Fruit fly (Drosophila melanogaster) whole organism, embryonic: ENCODE measurements around the gene Bro.

Experiments used
- Antp ChIP-seq: fragments of 200-800 bp; sonication (Bioruptor generic); optimal IDR thresholded peaks from 3 replicates; lab custom pipeline; 2016; ENCODE audit warnings: missing biosample characterization, missing genetic modification characterization
- BEAF-32 ChIP-seq: fragments of 200-800 bp; sonication (Bioruptor generic); optimal IDR thresholded peaks from 3 replicates; lab custom pipeline; 2017; ENCODE audit warnings: missing biosample characterization, missing genetic modification characterization, mild to moderate bottlenecking, moderate library complexity, missing genetic modification reagents
- CG10321 ChIP-seq: fragments of 200-800 bp; sonication (Bioruptor generic); IDR thresholded peaks from 2 replicates; pipeline ENCODE4 v1.3.6; 2022; ENCODE audit warnings: missing biosample characterization, missing genetic modification characterization
- CG11723 ChIP-seq: fragments of 200-800 bp; sonication (Bioruptor generic); optimal IDR thresholded peaks from 2 replicates; lab custom pipeline; 2017; ENCODE audit warnings: missing biosample characterization, mild to moderate bottlenecking, missing genetic modification characterization
- CG13296 ChIP-seq: fragments of 200-800 bp; sonication (Bioruptor generic); optimal IDR thresholded peaks from 3 replicates; lab custom pipeline; 2018; ENCODE audit warnings: missing biosample characterization, mild to moderate bottlenecking, missing genetic modification characterization
- CG1647 ChIP-seq: fragments of 200-800 bp; sonication (Bioruptor generic); optimal IDR thresholded peaks from 3 replicates; lab custom pipeline; 2016; ENCODE audit warnings: missing biosample characterization, missing genetic modification characterization
- CG17359 ChIP-seq: fragments of 200-800 bp; sonication (Bioruptor generic); optimal IDR thresholded peaks from 3 replicates; lab custom pipeline; 2018; ENCODE audit warnings: missing biosample characterization, mild to moderate bottlenecking, missing genetic modification characterization, moderate library complexity
- CG17385 ChIP-seq: fragments of 200-800 bp; sonication (Bioruptor generic); optimal IDR thresholded peaks from 3 replicates; lab custom pipeline; 2018; ENCODE audit warnings: missing biosample characterization, mild to moderate bottlenecking, missing genetic modification characterization
- CG18262 ChIP-seq: fragments of 200-800 bp; optimal IDR thresholded peaks from 3 replicates; lab custom pipeline; 2019; ENCODE audit warnings: missing biosample characterization, mild to moderate bottlenecking, missing genetic modification characterization, moderate library complexity
- CG1832 ChIP-seq: fragments of 200-800 bp; sonication (Bioruptor generic); optimal IDR thresholded peaks from 2 replicates; lab custom pipeline; 2017; ENCODE audit warnings: missing biosample characterization, mild to moderate bottlenecking, missing genetic modification characterization, inconsistent platforms
- CG18599 ChIP-seq: fragments of 200-800 bp; sonication (Bioruptor generic); optimal IDR thresholded peaks from 3 replicates; lab custom pipeline; 2017; ENCODE audit warnings: missing biosample characterization, missing genetic modification characterization, mild to moderate bottlenecking, moderate library complexity, missing genetic modification reagents
- CG2678 ChIP-seq: fragments of 200-800 bp; sonication (Bioruptor generic); optimal IDR thresholded peaks from 3 replicates; lab custom pipeline; 2019; ENCODE audit warnings: missing biosample characterization, mild to moderate bottlenecking, missing genetic modification characterization, moderate library complexity
- CG33213 ChIP-seq: fragments of 200-800 bp; sonication (Bioruptor generic); optimal IDR thresholded peaks from 3 replicates; lab custom pipeline; 2016; ENCODE audit warnings: missing biosample characterization, missing genetic modification characterization
- CG34224 ChIP-seq: fragments of 200-800 bp; sonication (Bioruptor generic); IDR thresholded peaks from 3 replicates; pipeline ENCODE4 v1.3.6; 2022; ENCODE audit warnings: missing biosample characterization, missing genetic modification characterization; ENCODE audit not compliant: partially characterized antibody
- CG3726 ChIP-seq: fragments of 200-800 bp; sonication (Bioruptor generic); IDR thresholded peaks from 3 replicates; pipeline ENCODE4, ENCODE4 v1.3.6; 2022; ENCODE audit warnings: missing biosample characterization, missing genetic modification characterization
- CG6689 ChIP-seq: fragments of 200-800 bp; sonication (Bioruptor generic); IDR thresholded peaks from 2 replicates; pipeline ENCODE4 v1.3.6; 2022; ENCODE audit warnings: missing biosample characterization, missing genetic modification characterization
- CG7987 ChIP-seq: fragments of 200-800 bp; sonication (Bioruptor generic); optimal IDR thresholded peaks from 2 replicates; lab custom pipeline; 2018; ENCODE audit warnings: missing biosample characterization, mild to moderate bottlenecking, missing genetic modification characterization, moderate library complexity
- CG8290 ChIP-seq, 3 experiments: fragments of 200-800 bp; sonication (Bioruptor generic); optimal IDR thresholded peaks; 2 replicates each; lab custom pipeline; 2016 to 2019; ENCODE audit warnings: missing biosample characterization in 3 of 3, missing genetic modification characterization in 3 of 3, mild to moderate bottlenecking in 2 of 3, moderate library complexity in 1 of 3
- CG8359 ChIP-seq: fragments of 200-800 bp; sonication (Bioruptor generic); optimal IDR thresholded peaks from 2 replicates; lab custom pipeline; 2017; ENCODE audit warnings: missing biosample characterization, mild to moderate bottlenecking, missing genetic modification characterization, borderline replicate concordance
- CHES-1-like ChIP-seq: fragments of 200-800 bp; sonication (Bioruptor generic); optimal IDR thresholded peaks from 2 replicates; lab custom pipeline; 2016; ENCODE audit warnings: missing biosample characterization, missing genetic modification characterization
- D19B ChIP-seq: fragments of 200-800 bp; sonication (Bioruptor generic); optimal IDR thresholded peaks from 2 replicates; lab custom pipeline; 2017; ENCODE audit warnings: missing biosample characterization, mild to moderate bottlenecking, missing genetic modification characterization
- Drgx ChIP-seq: fragments of 200-800 bp; sonication (Bioruptor generic); IDR thresholded peaks from 2 replicates; pipeline ENCODE4 v1.3.6; 2022; ENCODE audit warnings: missing biosample characterization, missing genetic modification characterization
- Gug ChIP-seq: fragments of 200-800 bp; sonication (Bioruptor generic); IDR thresholded peaks from 4 replicates; pipeline ENCODE4 v1.3.6; 2022; ENCODE audit warnings: missing biosample characterization, missing genetic modification characterization
- Hey ChIP-seq: fragments of 200-800 bp; sonication (Bioruptor generic); optimal IDR thresholded peaks from 3 replicates; lab custom pipeline; 2018; ENCODE audit warnings: missing biosample characterization, mild to moderate bottlenecking, missing genetic modification characterization
- Hr3 ChIP-seq: fragments of 200-800 bp; sonication (Bioruptor generic); optimal IDR thresholded peaks from 3 replicates; lab custom pipeline; 2016; ENCODE audit warnings: missing biosample characterization, missing genetic modification characterization
- Hr51 ChIP-seq, 2 experiments: fragments of 200-800 bp; sonication (Bioruptor generic); optimal IDR thresholded peaks; 2 replicates in 1 of 2; 3 replicates in 1 of 2; lab custom pipeline; 2016 to 2018; ENCODE audit warnings: missing biosample characterization in 2 of 2, missing genetic modification characterization in 2 of 2, mild to moderate bottlenecking in 1 of 2, moderate library complexity in 1 of 2
- Hr78 ChIP-seq, 2 experiments: fragments of 200-800 bp in 1 of 2; fragments of >200 bp in 1 of 2; sonication (Bioruptor generic) in 1 of 2; optimal IDR thresholded peaks; 2 replicates each; lab custom pipeline; 2017 to 2019; ENCODE audit warnings: missing biosample characterization in 2 of 2, missing genetic modification characterization in 2 of 2, mild to moderate bottlenecking in 1 of 2, moderate library complexity in 1 of 2
- Mad ChIP-seq: fragments of 200-800 bp; sonication (Bioruptor generic); optimal IDR thresholded peaks from 2 replicates; lab custom pipeline; 2016; ENCODE audit warnings: missing biosample characterization, missing genetic modification characterization
- Nf-YA ChIP-seq: fragments of 200-800 bp; sonication (Bioruptor generic); IDR thresholded peaks from 2 replicates; pipeline ENCODE4 v1.3.6; 2022; ENCODE audit warnings: missing biosample characterization, missing genetic modification characterization
- Oaz ChIP-seq: fragments of 200-800 bp; sonication (Bioruptor generic); IDR thresholded peaks from 2 replicates; pipeline ENCODE4 v1.3.6; 2022; ENCODE audit warnings: missing biosample characterization, missing genetic modification characterization
- Oli ChIP-seq: fragments of 200-800 bp; sonication (Bioruptor generic); optimal IDR thresholded peaks from 2 replicates; lab custom pipeline; 2018; ENCODE audit warnings: missing biosample characterization, mild to moderate bottlenecking, missing genetic modification characterization, moderate library complexity
- ara ChIP-seq: fragments of 200-800 bp; sonication (Bioruptor generic); IDR thresholded peaks from 2 replicates; pipeline ENCODE4 v1.3.6; 2022; ENCODE audit warnings: missing biosample characterization, missing genetic modification characterization
- br ChIP-seq: fragments of >200 bp; optimal IDR thresholded peaks from 2 replicates; lab custom pipeline; 2017
- chm ChIP-seq: fragments of 200-800 bp; sonication (Bioruptor generic); IDR thresholded peaks from 2 replicates; pipeline ENCODE4 v1.3.6; 2022; ENCODE audit warnings: missing biosample characterization, missing genetic modification characterization
- dpn ChIP-seq, 2 experiments: fragments of 200-800 bp; sonication (Bioruptor generic); optimal IDR thresholded peaks; 3 replicates each; lab custom pipeline; 2016; ENCODE audit warnings: missing biosample characterization in 2 of 2, missing genetic modification characterization in 2 of 2
- fd96Cb ChIP-seq: fragments of 200-800 bp; sonication (Bioruptor generic); optimal IDR thresholded peaks from 2 replicates; lab custom pipeline; 2018; ENCODE audit warnings: missing biosample characterization, mild to moderate bottlenecking, missing genetic modification characterization, moderate library complexity
- gt ChIP-seq: fragments of 200-800 bp; sonication (Bioruptor generic); IDR thresholded peaks from 2 replicates; pipeline ENCODE4 v1.3.6; 2022; ENCODE audit warnings: missing biosample characterization, missing genetic modification characterization
- lola ChIP-seq, 3 experiments: fragments of >200 bp in 2 of 3; fragments of 200-800 bp in 1 of 3; sonication (Bioruptor generic) in 1 of 3; optimal IDR thresholded peaks; 2 replicates each; lab custom pipeline; 2017 to 2019; ENCODE audit warnings: missing biosample characterization in 3 of 3, missing genetic modification characterization in 3 of 3, mild to moderate bottlenecking in 1 of 3, moderate library complexity in 1 of 3
- run ChIP-seq: fragments of 200-800 bp; sonication (Bioruptor generic); optimal IDR thresholded peaks from 3 replicates; lab custom pipeline; 2018; ENCODE audit warnings: missing biosample characterization, mild to moderate bottlenecking, missing genetic modification characterization
- sc ChIP-seq, 3 experiments: fragments of >200 bp in 2 of 3; fragments of 200-800 bp in 1 of 3; sonication (Bioruptor generic) in 1 of 3; optimal IDR thresholded peaks; 2 replicates in 2 of 3; 3 replicates in 1 of 3; lab custom pipeline; 2017; ENCODE audit warnings: mild to moderate bottlenecking in 1 of 3, missing biosample characterization in 1 of 3, missing genetic modification characterization in 1 of 3, missing genetic modification reagents in 1 of 3
- sens ChIP-seq: fragments of 200-800 bp; sonication (Bioruptor generic); peaks from one replicate; lab custom pipeline; 2016; ENCODE audit warnings: missing biosample characterization, missing genetic modification characterization
- shn ChIP-seq: fragments of 200-800 bp; sonication (Bioruptor generic); optimal IDR thresholded peaks from 3 replicates; lab custom pipeline; 2016; ENCODE audit warnings: missing biosample characterization, missing genetic modification characterization
- sna ChIP-seq: fragments of 200-800 bp; sonication (Bioruptor generic); IDR thresholded peaks from 2 replicates; pipeline ENCODE4 v1.3.6; 2022; ENCODE audit warnings: missing biosample characterization, missing genetic modification characterization; ENCODE audit not compliant: partially characterized antibody
- tgo ChIP-seq: fragments of 200-800 bp; sonication (Bioruptor generic); IDR thresholded peaks from 3 replicates; pipeline ENCODE4 v1.3.6; 2022; ENCODE audit warnings: missing biosample characterization, missing genetic modification characterization
- tio ChIP-seq: fragments of 200-800 bp; sonication (Bioruptor generic); optimal IDR thresholded peaks from 2 replicates; lab custom pipeline; 2017; ENCODE audit warnings: missing biosample characterization, missing genetic modification characterization, inconsistent platforms
- ttk ChIP-seq: fragments of 200-800 bp; sonication (Bioruptor generic); IDR thresholded peaks from 2 replicates; pipeline ENCODE4 v2.1.2; 2022; ENCODE audit warnings: missing biosample characterization, missing genetic modification characterization
- wor ChIP-seq: fragments of 200-800 bp; sonication (Bioruptor generic); IDR thresholded peaks from 2 replicates; pipeline ENCODE4 v1.3.6; 2022; ENCODE audit warnings: missing biosample characterization, missing genetic modification characterization
- zfh2 ChIP-seq: fragments of 200-800 bp; sonication (Bioruptor generic); optimal IDR thresholded peaks from 2 replicates; lab custom pipeline; 2016; ENCODE audit warnings: missing biosample characterization, missing genetic modification characterization

Bro gene

DNA sequence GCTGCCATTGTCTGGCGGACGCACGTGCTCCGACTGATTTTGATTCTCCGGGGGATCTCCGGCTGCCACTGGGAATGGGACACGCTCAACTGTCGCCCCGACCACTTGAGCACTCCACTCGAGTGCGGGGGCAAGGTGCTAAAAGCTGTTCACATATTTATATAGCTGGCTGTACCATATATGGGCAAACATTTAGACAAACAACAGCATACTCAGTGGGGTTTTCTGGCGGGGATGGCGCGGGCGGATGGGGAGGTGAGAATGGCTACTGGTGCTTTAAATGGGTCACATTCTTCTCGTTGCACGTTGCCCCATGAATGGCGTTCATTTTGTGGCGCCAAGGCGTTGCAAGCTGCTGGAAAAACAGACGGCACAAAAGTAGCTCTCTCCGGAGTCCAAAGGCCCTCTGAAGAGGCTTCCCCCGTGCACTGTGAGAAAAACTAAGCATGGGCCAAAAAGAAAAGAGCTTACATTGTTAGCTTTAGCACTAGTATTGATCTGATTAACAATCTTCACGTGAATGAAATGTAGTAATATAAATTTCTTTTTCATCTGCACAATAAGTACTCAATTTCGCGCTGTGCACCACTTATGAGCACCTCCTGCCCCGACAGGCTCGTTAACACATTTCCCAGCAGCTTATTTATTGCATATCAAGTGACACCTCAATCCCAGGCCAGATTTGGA is 43.2 kb downstream of the Bro start (continued):
- no peak for TF ChIP-seq CG1647
- TF ChIP-seq zfh2 (GFP tag; lab: Kevin White, UChicago) = no peak
- TF ChIP-seq CG3726 = no peak
- TF ChIP-seq CG17359 = peak; percentile 52
- 0 out of 4 replicates have a peak, but pooled peaks have one; percentile 11 for TF ChIP-seq Gug (GFP tag; lab: Robert Waterston, UW)
- no peak for TF ChIP-seq wor
- peak; percentile 49 for TF ChIP-seq fd96Cb (tag; lab: Kevin White, UChicago)
- no peak for TF ChIP-seq shn (GFP tag; lab: Kevin White, UChicago)
- TF ChIP-seq br = no peak
- TF ChIP-seq dpn (GFP tag; optimal IDR thresholded peaks at IDR 0.05; lab: Kevin White, UChicago) = peak in 1 of 2 experiments; percentile 4
- no peak for TF ChIP-seq Mad
- no peak for TF ChIP-seq sna (GFP tag; lab: Robert Waterston, UW)
- TF ChIP-seq CG10321 (GFP tag; lab: Robert Waterston, UW) = no peak
- peak; percentile 56; the same call in 1 of the 2 replicates for TF ChIP-seq ttk (GFP tag; lab: Robert Waterston, UW)
- TF ChIP-seq CG6689 (GFP tag; lab: Robert Waterston, UW) = peak; percentile 30; the same call in 1 of the 2 replicates
- TF ChIP-seq CG33213 (GFP tag; lab: Kevin White, UChicago) = no peak
- TF ChIP-seq ara (GFP tag; lab: Robert Waterston, UW) = no peak
- TF ChIP-seq sens = peak; percentile 88
- TF ChIP-seq CG18262 = peak; percentile 60
- no peak for TF ChIP-seq sc (optimal IDR thresholded peaks at IDR 0.05; lab: Kevin White, UChicago)
- TF ChIP-seq sc (GFP tag; optimal IDR thresholded peaks at IDR 0.05; lab: Kevin White, UChicago) = peak; percentile 46
- peak in 1 of 3 experiments; percentile 43 for TF ChIP-seq lola (GFP tag; optimal IDR thresholded peaks at IDR 0.05; lab: Kevin White, UChicago)
- TF ChIP-seq CHES-1-like (GFP tag; lab: Kevin White, UChicago) = peak; percentile 3
- TF ChIP-seq gt = peak; percentile 30; the same call in 1 of the 2 replicates
- TF ChIP-seq CG34224 (GFP tag; lab: Robert Waterston, UW) = no peak
- no peak for TF ChIP-seq CG8290 (GFP tag; optimal IDR thresholded peaks at IDR 0.05; lab: Kevin White, UChicago)
- peak in 1 of 2 experiments; percentile 6 for TF ChIP-seq CG8290 (tag; optimal IDR thresholded peaks at IDR 0.05; lab: Kevin White, UChicago)
- peak; percentile 75 for TF ChIP-seq Drgx (GFP tag; lab: Robert Waterston, UW)
- TF ChIP-seq chm = peak; percentile 10; the same call in 1 of the 2 replicates
- TF ChIP-seq tgo = peak; percentile 18; the same call in 1 of the 3 replicates
- TF ChIP-seq tio (GFP tag; lab: Kevin White, UChicago) = peak; percentile 20
- peak; percentile 55 for TF ChIP-seq CG2678 (tag; lab: Kevin White, UChicago)
- peak; percentile 40 for TF ChIP-seq Antp (GFP tag; lab: Kevin White, UChicago)
- peak; percentile 3 for TF ChIP-seq Hr3 (GFP tag; lab: Kevin White, UChicago)
- peak; percentile 36 for TF ChIP-seq CG7987 (GFP tag; lab: Kevin White, UChicago)
- no peak for TF ChIP-seq Hr78 (GFP tag; optimal IDR thresholded peaks at IDR 0.05; lab: Kevin White, UChicago)
- TF ChIP-seq CG8359 (GFP tag; lab: Kevin White, UChicago) = no peak

dm6 chr3L:1692122-1692786 is 44.6 kb downstream of the Bro start:
- no peak for TF ChIP-seq CG18599 (GFP tag; lab: Kevin White, UChicago)
- TF ChIP-seq D19B = no peak
- no peak for TF ChIP-seq Oaz (GFP tag; lab: Robert Waterston, UW)
- TF ChIP-seq Oli = peak; percentile 25
- no peak for TF ChIP-seq CG11723 (GFP tag; lab: Kevin White, UChicago)
- no peak for TF ChIP-seq run (tag; lab: Kevin White, UChicago)
- no peak for TF ChIP-seq CG1832 (GFP tag; lab: Kevin White, UChicago)
- TF ChIP-seq Nf-YA (GFP tag; lab: Robert Waterston, UW) = no peak
- no peak for TF ChIP-seq CG17385 (GFP tag; lab: Kevin White, UChicago)
- TF ChIP-seq CG13296 = no peak
- no peak for TF ChIP-seq Hr51 (GFP tag; optimal IDR thresholded peaks at IDR 0.05; lab: Kevin White, UChicago)
- no peak for TF ChIP-seq Hey (tag; lab: Kevin White, UChicago)
- TF ChIP-seq BEAF-32 = no peak
- no peak for TF ChIP-seq CG17359
